Fruit fly (Drosophila melanogaster) whole organism, adult: ENCODE measurements around the gene galla-2.

Source experiments
- CG12768 ChIP-seq: fragments of 200-800 bp; sonication (Bioruptor generic); optimal IDR thresholded peaks from 2 replicates; lab custom pipeline; 2017; ENCODE audit warnings: missing biosample characterization, missing genetic modification characterization, mild to moderate bottlenecking, moderate library complexity, missing genetic modification reagents
- Mnt ChIP-seq: fragments of 200-800 bp; sonication (Bioruptor generic); optimal IDR thresholded peaks from 2 replicates; lab custom pipeline; 2016; ENCODE audit warnings: missing biosample characterization, mild to moderate bottlenecking, missing genetic modification characterization
- cic ChIP-seq: fragments of 200-800 bp; sonication (Bioruptor generic); optimal IDR thresholded peaks from 2 replicates; lab custom pipeline; 2017; ENCODE audit warnings: missing biosample characterization, mild to moderate bottlenecking, missing genetic modification characterization, moderate library complexity
- kay ChIP-seq: fragments of 200-800 bp; sonication (Bioruptor generic); peaks from one replicate; lab custom pipeline; 2016; ENCODE audit warnings: missing biosample characterization, missing genetic modification characterization, borderline replicate concordance

- TF ChIP-seq cic (GFP tag; lab: Kevin White, UChicago) (no peak), CG12768 (GFP tag; lab: Kevin White, UChicago) (no peak), Mnt (GFP tag; lab: Kevin White, UChicago) (no peak), kay (no peak)
These were observed 31.5 kb upstream of the galla-2 start for dm6 chr3L:10851107-10851762.
